Worm (Caenorhabditis elegans) whole organism, L3 larva: Measurements from ENCODE around the gene srd-35.

Source experiments
- daf-12 ChIP-seq: fragments of 150-350 bp; optimal IDR thresholded peaks from 2 replicates; lab custom pipeline; 2014; ENCODE audit warnings: missing biosample characterization, missing genetic modification reagents, missing genetic modification characterization
- nhr-28 ChIP-seq: fragments of 150-350 bp; optimal IDR thresholded peaks from 2 replicates; lab custom pipeline; 2014; ENCODE audit warnings: missing biosample characterization, missing genetic modification characterization

DNA sequence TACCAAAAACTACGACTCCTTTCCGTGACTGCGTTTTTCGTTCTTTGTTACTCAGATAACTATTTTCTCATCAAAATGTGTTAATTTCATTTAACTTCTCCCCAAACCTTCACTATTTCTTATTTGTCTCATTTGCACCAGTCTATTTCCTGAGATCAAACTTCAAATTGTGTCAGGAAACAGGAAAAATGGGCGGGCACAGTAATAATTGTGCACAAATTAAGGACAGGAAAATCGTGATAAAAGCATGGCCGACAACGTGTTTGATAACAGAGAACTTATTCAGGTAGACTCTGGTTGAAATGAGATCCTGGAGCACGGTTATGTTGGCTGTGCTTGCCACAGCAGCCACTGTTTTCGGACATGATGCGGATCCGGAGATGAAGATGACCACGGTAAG is 44.5 kb upstream of the srd-35 start, which contains the start of gene lipl-1:
- TF ChIP-seq nhr-28 (tag; lab: Kevin White, UChicago) (no peak), daf-12 (tag; lab: Kevin White, UChicago) (no peak)
